Fruit fly (Drosophila melanogaster) whole organism, embryonic: Measurements from ENCODE around the gene Prx2.

ENCODE experiments used
- Aef1 ChIP-seq: fragments of 200-800 bp; sonication (Bioruptor generic); IDR thresholded peaks from 3 replicates; pipeline ENCODE4 v1.3.6; 2022; ENCODE audit warnings: missing biosample characterization, missing genetic modification characterization
- Bgb ChIP-seq: fragments of 200-800 bp; sonication (Bioruptor generic); IDR thresholded peaks from 2 replicates; pipeline ENCODE4 v1.3.6; 2022; ENCODE audit warnings: missing biosample characterization, missing genetic modification characterization; ENCODE audit not compliant: partially characterized antibody
- CG12219 ChIP-seq: fragments of 200-800 bp; sonication (Bioruptor generic); optimal IDR thresholded peaks from 3 replicates; lab custom pipeline; 2018; ENCODE audit warnings: missing biosample characterization, mild to moderate bottlenecking, missing genetic modification characterization
- CG12942 ChIP-seq: fragments of 200-800 bp; sonication (Bioruptor generic); optimal IDR thresholded peaks from 3 replicates; lab custom pipeline; 2016; ENCODE audit warnings: missing biosample characterization, missing genetic modification characterization
- CG2120 ChIP-seq: fragments of 200-800 bp; sonication (Bioruptor generic); optimal IDR thresholded peaks from 3 replicates; lab custom pipeline; 2016; ENCODE audit warnings: missing biosample characterization, missing genetic modification characterization
- CG31388 ChIP-seq: fragments of 200-800 bp; sonication (Bioruptor generic); optimal IDR thresholded peaks from 2 replicates; lab custom pipeline; 2016; ENCODE audit warnings: missing biosample characterization, missing genetic modification characterization
- CG34376 ChIP-seq: fragments of 200-800 bp; sonication (Bioruptor generic); optimal IDR thresholded peaks from 2 replicates; lab custom pipeline; 2018; ENCODE audit warnings: missing biosample characterization, mild to moderate bottlenecking, missing genetic modification characterization
- CG4707 ChIP-seq: fragments of 200-800 bp; sonication (Bioruptor generic); optimal IDR thresholded peaks from 2 replicates; lab custom pipeline; 2018; ENCODE audit warnings: missing biosample characterization, mild to moderate bottlenecking, missing genetic modification characterization, moderate library complexity
- CG6765 ChIP-seq: fragments of 200-800 bp; sonication (Bioruptor generic); optimal IDR thresholded peaks from 3 replicates; lab custom pipeline; 2017; ENCODE audit warnings: missing biosample characterization, mild to moderate bottlenecking, missing genetic modification characterization
- CG7372 ChIP-seq: fragments of 200-800 bp; sonication (Bioruptor generic); IDR thresholded peaks from 2 replicates; pipeline ENCODE4 v1.3.6; 2022; ENCODE audit warnings: missing biosample characterization, missing genetic modification characterization
- CG7556 ChIP-seq: fragments of 200-800 bp; sonication (Bioruptor generic); optimal IDR thresholded peaks from 2 replicates; lab custom pipeline; 2017; ENCODE audit warnings: missing biosample characterization, mild to moderate bottlenecking, missing genetic modification characterization
- CG7745 ChIP-seq: fragments of 200-800 bp; sonication (Bioruptor generic); optimal IDR thresholded peaks from 2 replicates; lab custom pipeline; 2018; ENCODE audit warnings: missing biosample characterization, mild to moderate bottlenecking, missing genetic modification characterization, moderate library complexity
- CG8281 ChIP-seq: fragments of 200-800 bp; sonication (Bioruptor generic); optimal IDR thresholded peaks from 2 replicates; lab custom pipeline; 2018; ENCODE audit warnings: missing biosample characterization, mild to moderate bottlenecking, missing genetic modification characterization, moderate library complexity
- CG8388 ChIP-seq: fragments of 200-800 bp; sonication (Bioruptor generic); optimal IDR thresholded peaks from 2 replicates; lab custom pipeline; 2019; ENCODE audit warnings: missing biosample characterization, mild to moderate bottlenecking, missing genetic modification characterization, moderate library complexity
- CG9932 ChIP-seq: fragments of 200-800 bp; sonication (Bioruptor generic); IDR thresholded peaks from 2 replicates; pipeline ENCODE4 v1.3.6; 2022; ENCODE audit warnings: missing biosample characterization, missing genetic modification characterization
- Dfd ChIP-seq, 2 experiments: fragments of >200 bp; optimal IDR thresholded peaks; 2 replicates each; lab custom pipeline; 2017; ENCODE audit warnings: missing biosample characterization in 2 of 2, missing genetic modification characterization in 2 of 2
- Dref ChIP-seq: fragments of 200-800 bp; sonication (Bioruptor generic); IDR thresholded peaks from 2 replicates; pipeline ENCODE4 v1.3.6; 2022; ENCODE audit warnings: missing biosample characterization, missing genetic modification characterization
- Ets65A ChIP-seq: fragments of 200-800 bp; sonication (Bioruptor generic); peaks from one replicate; lab custom pipeline; 2016; ENCODE audit warnings: missing biosample characterization, missing genetic modification characterization
- Fer1 ChIP-seq: fragments of 200-800 bp; sonication (Bioruptor generic); optimal IDR thresholded peaks from 2 replicates; lab custom pipeline; 2017; ENCODE audit warnings: missing biosample characterization, mild to moderate bottlenecking, missing genetic modification characterization
- GATAe ChIP-seq: fragments of 200-800 bp; sonication (Bioruptor generic); conservative IDR thresholded peaks from 2 replicates; pipeline ENCODE4 v1.3.6; 2022; ENCODE audit warnings: missing biosample characterization, missing genetic modification characterization
- Hmx ChIP-seq: fragments of 200-800 bp; sonication (Bioruptor generic); optimal IDR thresholded peaks from 2 replicates; lab custom pipeline; 2016; ENCODE audit warnings: missing biosample characterization, missing genetic modification characterization
- Kr ChIP-seq: fragments of 200-800 bp; sonication (Bioruptor generic); optimal IDR thresholded peaks from 2 replicates; lab custom pipeline; 2017; ENCODE audit warnings: missing biosample characterization, mild to moderate bottlenecking, missing genetic modification characterization
- MTF-1 ChIP-seq: fragments of 200-800 bp; sonication (Bioruptor generic); optimal IDR thresholded peaks from 2 replicates; lab custom pipeline; 2018; ENCODE audit warnings: missing biosample characterization, mild to moderate bottlenecking, missing genetic modification characterization, borderline replicate concordance
- Med ChIP-seq: fragments of 200-800 bp; sonication (Bioruptor generic); peaks from one replicate; lab custom pipeline; 2016; ENCODE audit warnings: missing biosample characterization, missing genetic modification characterization, mild to moderate bottlenecking, inconsistent platforms, moderate library complexity
- Pdp1 ChIP-seq, 2 experiments: fragments of 200-800 bp; sonication (Bioruptor generic); optimal IDR thresholded peaks; 3 replicates each; lab custom pipeline; 2016; ENCODE audit warnings: missing biosample characterization in 2 of 2, missing genetic modification characterization in 2 of 2, mild to moderate bottlenecking in 1 of 2, moderate library complexity in 1 of 2
- Scr ChIP-seq: fragments of 200-800 bp; sonication (Bioruptor generic); IDR thresholded peaks from 2 replicates; pipeline ENCODE4 v1.3.6; 2022; ENCODE audit warnings: missing biosample characterization, missing genetic modification characterization; ENCODE audit not compliant: partially characterized antibody
- Trl ChIP-seq, 3 experiments: fragments of >200 bp in 2 of 3; fragments of 200-800 bp in 1 of 3; sonication (Bioruptor generic) in 1 of 3; optimal IDR thresholded peaks; 2 replicates in 1 of 3; 3 replicates in 2 of 3; lab custom pipeline; 2016 to 2017; ENCODE audit warnings: missing biosample characterization in 1 of 3, missing genetic modification characterization in 1 of 3
- bcd ChIP-seq: fragments of 200-800 bp; sonication (Bioruptor generic); optimal IDR thresholded peaks from 2 replicates; lab custom pipeline; 2017; ENCODE audit warnings: missing biosample characterization, mild to moderate bottlenecking, missing genetic modification characterization
- cad ChIP-seq: fragments of >200 bp; optimal IDR thresholded peaks from 2 replicates; lab custom pipeline; 2017; ENCODE audit warnings: missing biosample characterization, missing genetic modification characterization
- cg ChIP-seq: fragments of 200-800 bp; sonication (Bioruptor generic); optimal IDR thresholded peaks from 3 replicates; lab custom pipeline; 2019; ENCODE audit warnings: missing biosample characterization, mild to moderate bottlenecking, missing genetic modification characterization, moderate library complexity
- ftz-f1 ChIP-seq: fragments of 200-800 bp; sonication (Bioruptor generic); optimal IDR thresholded peaks from 2 replicates; lab custom pipeline; 2016; ENCODE audit warnings: missing biosample characterization, missing genetic modification characterization
- grau ChIP-seq: fragments of 200-800 bp; optimal IDR thresholded peaks from 3 replicates; lab custom pipeline; 2019; ENCODE audit warnings: missing biosample characterization, mild to moderate bottlenecking, missing genetic modification characterization, moderate library complexity
- hb ChIP-seq: fragments of 200-800 bp; sonication (Bioruptor generic); IDR thresholded peaks from 3 replicates; pipeline ENCODE4 v1.3.6; 2022; ENCODE audit warnings: missing biosample characterization, missing genetic modification characterization; ENCODE audit not compliant: partially characterized antibody
- lab ChIP-seq: fragments of 200-800 bp; sonication (Bioruptor generic); optimal IDR thresholded peaks from 3 replicates; lab custom pipeline; 2017; ENCODE audit warnings: missing biosample characterization, missing genetic modification characterization, mild to moderate bottlenecking, moderate library complexity, missing genetic modification reagents
- lbe ChIP-seq: fragments of 200-800 bp; sonication (Bioruptor generic); optimal IDR thresholded peaks from 2 replicates; lab custom pipeline; 2016; ENCODE audit warnings: missing biosample characterization, mild to moderate bottlenecking, missing genetic modification characterization
- oc ChIP-seq: fragments of 200-800 bp; sonication (Bioruptor generic); optimal IDR thresholded peaks from 2 replicates; lab custom pipeline; 2018; ENCODE audit warnings: missing biosample characterization, mild to moderate bottlenecking, missing genetic modification characterization, moderate library complexity
- org-1 ChIP-seq: fragments of 200-800 bp; sonication (Bioruptor generic); optimal IDR thresholded peaks from 2 replicates; lab custom pipeline; 2017; ENCODE audit warnings: missing biosample characterization, missing genetic modification characterization
- pb ChIP-seq: fragments of 200-800 bp; sonication (Bioruptor generic); optimal IDR thresholded peaks from 3 replicates; lab custom pipeline; 2016; ENCODE audit warnings: missing biosample characterization, missing genetic modification characterization
- psq ChIP-seq: fragments of 200-800 bp; sonication (Bioruptor generic); optimal IDR thresholded peaks from 2 replicates; lab custom pipeline; 2017; ENCODE audit warnings: missing biosample characterization, missing genetic modification characterization
- sd ChIP-seq: fragments of 200-800 bp; sonication (Bioruptor generic); optimal IDR thresholded peaks from 3 replicates; lab custom pipeline; 2018; ENCODE audit warnings: missing biosample characterization, mild to moderate bottlenecking, missing genetic modification characterization, moderate library complexity
- sens ChIP-seq: fragments of 200-800 bp; sonication (Bioruptor generic); peaks from one replicate; lab custom pipeline; 2016; ENCODE audit warnings: missing biosample characterization, missing genetic modification characterization
- sim ChIP-seq: fragments of 200-800 bp; sonication (Bioruptor generic); IDR thresholded peaks from 2 replicates; pipeline ENCODE4 v1.3.6; 2022; ENCODE audit warnings: missing biosample characterization, missing genetic modification characterization
- sisA ChIP-seq: fragments of 200-800 bp; sonication (Bioruptor generic); IDR thresholded peaks from 2 replicates; pipeline ENCODE4 v1.3.6; 2022; ENCODE audit warnings: missing biosample characterization, missing genetic modification characterization
- stc ChIP-seq: fragments of 200-800 bp; sonication (Bioruptor generic); IDR thresholded peaks from 2 replicates; pipeline ENCODE4 v1.3.6; 2022; ENCODE audit warnings: missing biosample characterization, missing genetic modification characterization
- tx ChIP-seq: fragments of 200-800 bp; sonication (Bioruptor generic); optimal IDR thresholded peaks from 2 replicates; lab custom pipeline; 2016; ENCODE audit warnings: missing biosample characterization, missing genetic modification characterization
- unpg ChIP-seq: fragments of 200-800 bp; sonication (Bioruptor generic); optimal IDR thresholded peaks from 3 replicates; lab custom pipeline; 2018; ENCODE audit warnings: missing biosample characterization, mild to moderate bottlenecking, missing genetic modification characterization, moderate library complexity
- wor ChIP-seq: fragments of 200-800 bp; sonication (Bioruptor generic); IDR thresholded peaks from 2 replicates; pipeline ENCODE4 v1.3.6; 2022; ENCODE audit warnings: missing biosample characterization, missing genetic modification characterization
- zfh2 ChIP-seq: fragments of 200-800 bp; sonication (Bioruptor generic); optimal IDR thresholded peaks from 2 replicates; lab custom pipeline; 2016; ENCODE audit warnings: missing biosample characterization, missing genetic modification characterization

Prx2 gene

dm6 chrX:13281244-13281877 is 48.3 kb upstream of the Prx2 start (continued):
- TF ChIP-seq Bgb: no peak
- no peak for TF ChIP-seq CG12219 (GFP tag; lab: Kevin White, UChicago)
- no peak for TF ChIP-seq cad (GFP tag; lab: Kevin White, UChicago)
- peak; percentile 36 for TF ChIP-seq Ets65A (GFP tag; lab: Kevin White, UChicago)
- TF ChIP-seq CG7556: peak; percentile 6
- TF ChIP-seq CG8281 (tag; lab: Kevin White, UChicago): no peak
- peak; percentile 14; the same call in 1 of the 2 replicates for TF ChIP-seq sisA (GFP tag; lab: Robert Waterston, UW)
- peak; percentile 40 for TF ChIP-seq Med (GFP tag; lab: Kevin White, UChicago)
- peak; percentile 15 for TF ChIP-seq org-1
- TF ChIP-seq CG12942 (GFP tag; lab: Kevin White, UChicago): no peak
- no peak for TF ChIP-seq CG7372 (GFP tag; lab: Robert Waterston, UW)
- no peak for TF ChIP-seq stc (GFP tag; lab: Robert Waterston, UW)
- no peak for TF ChIP-seq wor (GFP tag; lab: Robert Waterston, UW)
- TF ChIP-seq hb (GFP tag; lab: Robert Waterston, UW): no peak
- no peak for TF ChIP-seq Kr
- TF ChIP-seq Pdp1 (GFP tag; optimal IDR thresholded peaks at IDR 0.05; lab: Kevin White, UChicago): peak in 1 of 2 experiments; percentile 37
- 0 out of 2 replicates have a peak, but pooled peaks have one; percentile 6 for TF ChIP-seq CG9932 (GFP tag; lab: Robert Waterston, UW)
- no peak for TF ChIP-seq pb (GFP tag; lab: Kevin White, UChicago)
- no peak for TF ChIP-seq CG8388 (GFP tag; lab: Kevin White, UChicago)
- TF ChIP-seq CG4707 (GFP tag; lab: Kevin White, UChicago): peak; percentile 4
- TF ChIP-seq MTF-1 (GFP tag; lab: Kevin White, UChicago): no peak
- no peak for TF ChIP-seq CG7745 (tag; lab: Kevin White, UChicago)
- TF ChIP-seq GATAe: no peak
- TF ChIP-seq CG31388: no peak
- TF ChIP-seq zfh2 (GFP tag; lab: Kevin White, UChicago): peak; percentile 1
- no peak for TF ChIP-seq Dref (GFP tag; lab: Robert Waterston, UW)
- TF ChIP-seq tx (GFP tag; lab: Kevin White, UChicago): peak; percentile 8
- peak; percentile 26 for TF ChIP-seq CG6765
- TF ChIP-seq cg (GFP tag; lab: Kevin White, UChicago): peak; percentile 38
- no peak for TF ChIP-seq ftz-f1 (GFP tag; lab: Kevin White, UChicago)
- TF ChIP-seq Fer1 (GFP tag; lab: Kevin White, UChicago): peak; percentile 16
- TF ChIP-seq lab (GFP tag; lab: Kevin White, UChicago): peak; percentile 59

- TF ChIP-seq cg (GFP tag; lab: Kevin White, UChicago) (peak; percentile 22), Trl (optimal IDR thresholded peaks at IDR 0.05; lab: Kevin White, UChicago) (no peak), Trl (GFP tag; optimal IDR thresholded peaks at IDR 0.05; lab: Kevin White, UChicago) (no peak), CG34376 (GFP tag; lab: Kevin White, UChicago) (peak; percentile 15), sd (tag; lab: Kevin White, UChicago) (peak; percentile 66)
Observed at dm6 chrX:13282717-13283116, 46.9 kb upstream of the Prx2 start.

dm6 chrX:13283940-13284547 is 45.6 kb upstream of the Prx2 start:
- TF ChIP-seq lbe (GFP tag; lab: Kevin White, UChicago): no peak
- TF ChIP-seq Scr (GFP tag; lab: Robert Waterston, UW): no peak
- no peak for TF ChIP-seq Hmx
- TF ChIP-seq bcd (GFP tag; lab: Kevin White, UChicago): no peak
- no peak for TF ChIP-seq sim (GFP tag; lab: Robert Waterston, UW)
- TF ChIP-seq CG2120 (GFP tag; lab: Kevin White, UChicago): peak; percentile 32
- TF ChIP-seq oc (tag; lab: Kevin White, UChicago): no peak
- peak; percentile 55 for TF ChIP-seq psq (GFP tag; lab: Kevin White, UChicago)
- TF ChIP-seq grau (tag; lab: Kevin White, UChicago): peak; percentile 89
- TF ChIP-seq Dfd (GFP tag; optimal IDR thresholded peaks at IDR 0.05; lab: Kevin White, UChicago): no peak
- peak; percentile 48 for TF ChIP-seq sens (GFP tag; lab: Kevin White, UChicago)
- no peak for TF ChIP-seq Aef1
- peak; percentile 5 for TF ChIP-seq unpg
